Worm (Caenorhabditis elegans) whole organism, young adult: Measurements from ENCODE around the gene nhr-13.

Experiments used
- F37B4.10 ChIP-seq: fragments of 200-800 bp; sonication (Bioruptor generic); IDR thresholded peaks from 2 replicates; pipeline ENCODE4 v1.3.6; 2022; ENCODE audit warnings: missing genetic modification characterization, missing compliant biosample characterization
- Y53F4B.3 ChIP-seq: fragments of 200-800 bp; sonication (Bioruptor generic); IDR thresholded peaks from 2 replicates; pipeline ENCODE4 v1.3.6; 2022; ENCODE audit warnings: missing genetic modification reagents, missing genetic modification characterization, missing compliant biosample characterization
- ama-1 ChIP-seq, 3 experiments: fragments of 150-350 bp in 1 of 3; sonication (generic microtip) in 2 of 3; optimal IDR thresholded peaks; 2 replicates each; lab custom pipeline; 2014 to 2018; ENCODE audit warnings: missing biosample characterization in 2 of 3, missing genetic modification characterization in 2 of 3, missing genetic modification reagents in 2 of 3
- die-1 ChIP-seq: sonication (generic microtip); optimal IDR thresholded peaks from 2 replicates; lab custom pipeline; 2016; ENCODE audit warnings: missing genotype, mild to moderate bottlenecking, missing genetic modification characterization, missing compliant biosample characterization
- dpl-1 ChIP-seq: fragments of 150-350 bp; optimal IDR thresholded peaks from 2 replicates; lab custom pipeline; 2014; ENCODE audit warnings: missing biosample characterization, missing genetic modification reagents, missing genetic modification characterization
- rec-8 ChIP-seq, 2 experiments: sonication (generic microtip); optimal IDR thresholded peaks; 2 replicates each; lab custom pipeline; 2016; ENCODE audit warnings: mild to moderate bottlenecking in 2 of 2, missing genetic modification characterization in 2 of 2, missing genetic modification reagents in 2 of 2, missing genotype in 2 of 2, missing biosample characterization in 1 of 2, missing compliant biosample characterization in 1 of 2, moderate library complexity in 1 of 2
- ztf-25 ChIP-seq: fragments of 200-800 bp; sonication (Bioruptor generic); IDR thresholded peaks from 2 replicates; pipeline ENCODE4 v1.3.6; 2022; ENCODE audit warnings: missing genetic modification reagents, missing genetic modification characterization, missing compliant biosample characterization

- no peak for TF ChIP-seq F37B4.10 (GFP tag; lab: Robert Waterston, UW)
- TF ChIP-seq ama-1 (optimal IDR thresholded peaks at IDR 0.05; lab: Kevin White, UChicago), result no peak
- TF ChIP-seq ama-1 (GFP tag; optimal IDR thresholded peaks at IDR 0.05; lab: Kevin White, UChicago), result no peak
- TF ChIP-seq dpl-1, result no peak
- TF ChIP-seq die-1 (tag; lab: Kevin White, UChicago), result no peak
- TF ChIP-seq rec-8 (tag; optimal IDR thresholded peaks at IDR 0.05; lab: Kevin White, UChicago), result no peak
- no peak for TF ChIP-seq ztf-25 (GFP tag; lab: Robert Waterston, UW)
- no peak for TF ChIP-seq Y53F4B.3 (GFP tag; lab: Robert Waterston, UW)
Measured at ce11 chrV:2228781-2229180, 36.5 kb downstream of the nhr-13 start, which contains the start of gene nhr-126.
